Fruit fly (Drosophila melanogaster) whole organism, embryonic: Measurements from ENCODE around the gene Bicra.
A peak's percentile ranks its signal among the peaks of the same experiment; 100 is the strongest.

Experiments
- ATbp ChIP-seq: fragments of 200-800 bp; sonication (Bioruptor generic); optimal IDR thresholded peaks from 2 replicates; lab custom pipeline; 2017; ENCODE audit warnings: missing biosample characterization, mild to moderate bottlenecking, missing genetic modification characterization, missing genetic modification reagents
- B-H1 ChIP-seq: fragments of 200-800 bp; sonication (Bioruptor generic); IDR thresholded peaks from 3 replicates; pipeline ENCODE4 v1.3.6; 2022; ENCODE audit warnings: missing biosample characterization, missing genetic modification characterization
- Bgb ChIP-seq: fragments of 200-800 bp; sonication (Bioruptor generic); IDR thresholded peaks from 2 replicates; pipeline ENCODE4 v1.3.6; 2022; ENCODE audit warnings: missing biosample characterization, missing genetic modification characterization; ENCODE audit not compliant: partially characterized antibody
- CG10147 ChIP-seq: fragments of 200-800 bp; sonication (Bioruptor generic); optimal IDR thresholded peaks from 2 replicates; lab custom pipeline; 2019; ENCODE audit warnings: missing biosample characterization, mild to moderate bottlenecking, missing genetic modification characterization, moderate library complexity
- CG10267 ChIP-seq: fragments of 200-800 bp; sonication (Bioruptor generic); optimal IDR thresholded peaks from 2 replicates; lab custom pipeline; 2018; ENCODE audit warnings: missing biosample characterization, mild to moderate bottlenecking, missing genetic modification characterization, moderate library complexity
- CG10543 ChIP-seq: fragments of 200-800 bp; sonication (Bioruptor generic); optimal IDR thresholded peaks from 3 replicates; lab custom pipeline; 2017; ENCODE audit warnings: missing biosample characterization, mild to moderate bottlenecking, missing genetic modification characterization, moderate library complexity
- CG11456 ChIP-seq: fragments of 200-800 bp; sonication (Bioruptor generic); IDR thresholded peaks from 3 replicates; pipeline ENCODE4 v1.3.6; 2022; ENCODE audit warnings: missing biosample characterization, missing genetic modification characterization
- CG12071 ChIP-seq: fragments of 200-800 bp; sonication (Bioruptor generic); optimal IDR thresholded peaks from 3 replicates; lab custom pipeline; 2018; ENCODE audit warnings: missing biosample characterization, mild to moderate bottlenecking, missing genetic modification characterization
- CG13287 ChIP-seq: fragments of 200-800 bp; sonication (Bioruptor generic); IDR thresholded peaks from 2 replicates; pipeline ENCODE4 v1.3.6; 2022; ENCODE audit warnings: missing biosample characterization, missing genetic modification characterization; ENCODE audit not compliant: partially characterized antibody
- CG1647 ChIP-seq: fragments of 200-800 bp; sonication (Bioruptor generic); optimal IDR thresholded peaks from 3 replicates; lab custom pipeline; 2016; ENCODE audit warnings: missing biosample characterization, missing genetic modification characterization
- CG16779 ChIP-seq: fragments of 200-800 bp; sonication (Bioruptor generic); IDR thresholded peaks from 2 replicates; pipeline ENCODE4 v1.3.6; 2022; ENCODE audit warnings: missing biosample characterization, missing genetic modification characterization
- CG18476 ChIP-seq: fragments of 200-800 bp; sonication (Bioruptor generic); optimal IDR thresholded peaks from 2 replicates; lab custom pipeline; 2016; ENCODE audit warnings: missing biosample characterization, mild to moderate bottlenecking, missing genetic modification characterization
- CG31224 ChIP-seq: fragments of 200-800 bp; sonication (Bioruptor generic); IDR thresholded peaks from 2 replicates; pipeline ENCODE4 v1.3.6; 2022; ENCODE audit warnings: missing biosample characterization, missing genetic modification characterization
- CG31441 ChIP-seq: fragments of 200-800 bp; sonication (Bioruptor generic); IDR thresholded peaks from 2 replicates; pipeline ENCODE4 v1.3.6; 2022; ENCODE audit warnings: missing biosample characterization, missing genetic modification characterization
- CG4328 ChIP-seq: fragments of 200-800 bp; sonication (Bioruptor generic); optimal IDR thresholded peaks from 3 replicates; lab custom pipeline; 2017; ENCODE audit warnings: missing biosample characterization, missing genetic modification reagents, missing genetic modification characterization
- CG4404 ChIP-seq: fragments of 200-800 bp; sonication (Bioruptor generic); IDR thresholded peaks from 2 replicates; pipeline ENCODE4 v1.3.6; 2022; ENCODE audit warnings: missing biosample characterization, missing genetic modification characterization
- CG5953 ChIP-seq: fragments of 200-800 bp; sonication (Bioruptor generic); IDR thresholded peaks from 2 replicates; pipeline ENCODE4 v1.3.6; 2022; ENCODE audit warnings: missing biosample characterization, missing genetic modification characterization
- Dref ChIP-seq: fragments of 200-800 bp; sonication (Bioruptor generic); IDR thresholded peaks from 2 replicates; pipeline ENCODE4 v1.3.6; 2022; ENCODE audit warnings: missing biosample characterization, missing genetic modification characterization
- Drgx ChIP-seq: fragments of 200-800 bp; sonication (Bioruptor generic); IDR thresholded peaks from 2 replicates; pipeline ENCODE4 v1.3.6; 2022; ENCODE audit warnings: missing biosample characterization, missing genetic modification characterization
- E2f2 ChIP-seq: fragments of 200-800 bp; sonication (Bioruptor generic); IDR thresholded peaks from 2 replicates; pipeline ENCODE4 v1.3.6; 2022; ENCODE audit warnings: missing biosample characterization, missing genetic modification characterization
- Elba2 ChIP-seq: fragments of 200-800 bp; sonication (Bioruptor generic); optimal IDR thresholded peaks from 3 replicates; lab custom pipeline; 2016; ENCODE audit warnings: missing biosample characterization, missing genetic modification characterization
- Hey ChIP-seq: fragments of 200-800 bp; sonication (Bioruptor generic); optimal IDR thresholded peaks from 3 replicates; lab custom pipeline; 2018; ENCODE audit warnings: missing biosample characterization, mild to moderate bottlenecking, missing genetic modification characterization
- Hr3 ChIP-seq: fragments of 200-800 bp; sonication (Bioruptor generic); optimal IDR thresholded peaks from 3 replicates; lab custom pipeline; 2016; ENCODE audit warnings: missing biosample characterization, missing genetic modification characterization
- Hr39 ChIP-seq: fragments of >200 bp; optimal IDR thresholded peaks from 2 replicates; lab custom pipeline; 2017
- MESR4 ChIP-seq: fragments of 200-800 bp; sonication (Bioruptor generic); optimal IDR thresholded peaks from 2 replicates; lab custom pipeline; 2018; ENCODE audit warnings: missing biosample characterization, mild to moderate bottlenecking, missing genetic modification characterization, moderate library complexity
- Mes4 ChIP-seq: fragments of 200-800 bp; sonication (Bioruptor generic); optimal IDR thresholded peaks from 2 replicates; lab custom pipeline; 2016; ENCODE audit warnings: missing biosample characterization, missing genetic modification characterization
- NK7.1 ChIP-seq: fragments of 200-800 bp; sonication (Bioruptor generic); optimal IDR thresholded peaks from 3 replicates; lab custom pipeline; 2016; ENCODE audit warnings: missing biosample characterization, missing genetic modification characterization
- Six4 ChIP-seq: fragments of 200-800 bp; sonication (Bioruptor generic); optimal IDR thresholded peaks from 2 replicates; lab custom pipeline; 2016; ENCODE audit warnings: missing biosample characterization, missing genetic modification characterization
- Spps ChIP-seq: fragments of 200-800 bp; sonication (Bioruptor generic); optimal IDR thresholded peaks from 2 replicates; lab custom pipeline; 2018; ENCODE audit warnings: missing biosample characterization, mild to moderate bottlenecking, missing genetic modification characterization
- YL-1 ChIP-seq: fragments of 200-800 bp; sonication (Bioruptor generic); optimal IDR thresholded peaks from 3 replicates; lab custom pipeline; 2017; ENCODE audit warnings: missing biosample characterization, mild to moderate bottlenecking, missing genetic modification characterization
- bigmax ChIP-seq: fragments of 200-800 bp; sonication (Bioruptor generic); optimal IDR thresholded peaks from 2 replicates; lab custom pipeline; 2018; ENCODE audit warnings: missing biosample characterization, mild to moderate bottlenecking, missing genetic modification characterization
- dm ChIP-seq: fragments of 200-800 bp; sonication (Bioruptor generic); optimal IDR thresholded peaks from 3 replicates; lab custom pipeline; 2016; ENCODE audit warnings: missing biosample characterization, missing genetic modification characterization
- ems ChIP-seq: fragments of 200-800 bp; sonication (Bioruptor generic); optimal IDR thresholded peaks from 3 replicates; lab custom pipeline; 2016; ENCODE audit warnings: missing biosample characterization, missing genetic modification characterization
- ftz-f1 ChIP-seq: fragments of 200-800 bp; sonication (Bioruptor generic); optimal IDR thresholded peaks from 2 replicates; lab custom pipeline; 2016; ENCODE audit warnings: missing biosample characterization, missing genetic modification characterization
- gcm ChIP-seq: fragments of 200-800 bp; sonication (Bioruptor generic); optimal IDR thresholded peaks from 2 replicates; lab custom pipeline; 2019; ENCODE audit warnings: missing biosample characterization, mild to moderate bottlenecking, missing genetic modification characterization, moderate library complexity
- gsb-n ChIP-seq: fragments of 200-800 bp; sonication (Bioruptor generic); optimal IDR thresholded peaks from 3 replicates; lab custom pipeline; 2018; ENCODE audit warnings: missing biosample characterization, mild to moderate bottlenecking, missing genetic modification characterization
- hb ChIP-seq: fragments of 200-800 bp; sonication (Bioruptor generic); IDR thresholded peaks from 3 replicates; pipeline ENCODE4 v1.3.6; 2022; ENCODE audit warnings: missing biosample characterization, missing genetic modification characterization; ENCODE audit not compliant: partially characterized antibody
- hkb ChIP-seq, 2 experiments: fragments of 200-800 bp in 1 of 2; fragments of >200 bp in 1 of 2; sonication (Bioruptor generic) in 1 of 2; IDR thresholded peaks in 1 of 2; optimal IDR thresholded peaks in 1 of 2; 2 replicates each; pipeline versions ENCODE4 v1.3.6 to Lab custom; 2017 to 2022; ENCODE audit warnings: missing biosample characterization in 1 of 2, missing genetic modification characterization in 1 of 2
- jing ChIP-seq: fragments of 200-800 bp; sonication (Bioruptor generic); optimal IDR thresholded peaks from 2 replicates; lab custom pipeline; 2018; ENCODE audit warnings: missing biosample characterization, mild to moderate bottlenecking, missing genetic modification characterization
- kah ChIP-seq: fragments of 200-800 bp; sonication (Bioruptor generic); optimal IDR thresholded peaks from 2 replicates; lab custom pipeline; 2018; ENCODE audit warnings: missing biosample characterization, mild to moderate bottlenecking, missing genetic modification characterization
- kni ChIP-seq: fragments of 200-800 bp; sonication (Bioruptor generic); optimal IDR thresholded peaks from 3 replicates; lab custom pipeline; 2017; ENCODE audit warnings: mild to moderate bottlenecking, missing biosample characterization, missing genetic modification reagents, missing genetic modification characterization
- mam ChIP-seq: fragments of 200-800 bp; sonication (Bioruptor generic); optimal IDR thresholded peaks from 3 replicates; lab custom pipeline; 2016; ENCODE audit warnings: missing biosample characterization, missing genetic modification characterization
- oc ChIP-seq: fragments of 200-800 bp; sonication (Bioruptor generic); optimal IDR thresholded peaks from 2 replicates; lab custom pipeline; 2018; ENCODE audit warnings: missing biosample characterization, mild to moderate bottlenecking, missing genetic modification characterization, moderate library complexity
- run ChIP-seq: fragments of 200-800 bp; sonication (Bioruptor generic); optimal IDR thresholded peaks from 3 replicates; lab custom pipeline; 2018; ENCODE audit warnings: missing biosample characterization, mild to moderate bottlenecking, missing genetic modification characterization
- sd ChIP-seq: fragments of 200-800 bp; sonication (Bioruptor generic); optimal IDR thresholded peaks from 3 replicates; lab custom pipeline; 2018; ENCODE audit warnings: missing biosample characterization, mild to moderate bottlenecking, missing genetic modification characterization, moderate library complexity
- sqz ChIP-seq: fragments of 200-800 bp; sonication (Bioruptor generic); optimal IDR thresholded peaks from 3 replicates; lab custom pipeline; 2018; ENCODE audit warnings: missing biosample characterization, mild to moderate bottlenecking, missing genetic modification characterization
- ssp ChIP-seq: fragments of 200-800 bp; sonication (Bioruptor generic); IDR thresholded peaks from 2 replicates; pipeline ENCODE4 v1.3.6; 2022; ENCODE audit warnings: missing biosample characterization, missing genetic modification characterization
- sug ChIP-seq: fragments of 200-800 bp; optimal IDR thresholded peaks from 2 replicates; lab custom pipeline; 2019; ENCODE audit warnings: missing biosample characterization, mild to moderate bottlenecking, missing genetic modification characterization, moderate library complexity
- tin ChIP-seq: fragments of 200-800 bp; sonication (Bioruptor generic); optimal IDR thresholded peaks from 3 replicates; lab custom pipeline; 2016; ENCODE audit warnings: missing biosample characterization, missing genetic modification characterization
- unc-4 ChIP-seq: fragments of 200-800 bp; sonication (Bioruptor generic); IDR thresholded peaks from 2 replicates; pipeline ENCODE4 v1.3.6; 2022; ENCODE audit warnings: missing biosample characterization, missing genetic modification characterization; ENCODE audit not compliant: partially characterized antibody
- wdn ChIP-seq: fragments of 200-800 bp; sonication (Bioruptor generic); IDR thresholded peaks from 2 replicates; pipeline ENCODE4 v1.3.6; 2022; ENCODE audit warnings: missing biosample characterization, missing genetic modification characterization

The Bicra gene

dm6 chr3R:29148072-29148471 is 85.2 kb downstream of the Bicra start, which contains the start of the genes CG11882 and Pglym78 (continued):
- TF ChIP-seq NK7.1 (GFP tag; lab: Kevin White, UChicago) (no peak), CG12071 (GFP tag; lab: Kevin White, UChicago) (no peak), MESR4 (GFP tag; lab: Kevin White, UChicago) (peak; percentile 88), kah (GFP tag; lab: Kevin White, UChicago) (peak; percentile 82), oc (no peak), CG10267 (tag; lab: Kevin White, UChicago) (peak; percentile 36), CG11456 (GFP tag; lab: Robert Waterston, UW) (peak; percentile 68; the same call in 2 of the 3 replicates), Hey (tag; lab: Kevin White, UChicago) (no peak), B-H1 (GFP tag; lab: Robert Waterston, UW) (no peak), Spps (tag; lab: Kevin White, UChicago) (no peak), ems (GFP tag; lab: Kevin White, UChicago) (no peak), CG1647 (GFP tag; lab: Kevin White, UChicago) (peak; percentile 36), tin (GFP tag; lab: Kevin White, UChicago) (peak; percentile 45), CG10543 (GFP tag; lab: Kevin White, UChicago) (peak; percentile 42), Mes4 (GFP tag; lab: Kevin White, UChicago) (peak; percentile 12), gsb-n (tag; lab: Kevin White, UChicago) (no peak), mam (peak; percentile 72), ftz-f1 (GFP tag; lab: Kevin White, UChicago) (peak; percentile 100), Drgx (GFP tag; lab: Robert Waterston, UW) (peak; percentile 37; the same call in 1 of the 2 replicates), Six4 (peak; percentile 17), Bgb (peak; percentile 62; the same call in 1 of the 2 replicates), Hr3 (GFP tag; lab: Kevin White, UChicago) (peak; percentile 81), CG13287 (GFP tag; lab: Robert Waterston, UW) (peak; percentile 78), hkb (optimal IDR thresholded peaks at IDR 0.05; lab: Kevin White, UChicago) (no peak), hkb (GFP tag; IDR thresholded peaks at IDR 0.05; lab: Robert Waterston, UW) (no peak; the same call in 1 of the 2 replicates), E2f2 (peak; percentile 88), Hr39 (no peak), CG31224 (GFP tag; lab: Robert Waterston, UW) (no peak), YL-1 (peak; percentile 94), dm (peak; percentile 51), wdn (GFP tag; lab: Robert Waterston, UW) (peak; percentile 41; the same call in 1 of the 2 replicates), CG31441 (GFP tag; lab: Robert Waterston, UW) (no peak), CG4404 (no peak), gcm (GFP tag; lab: Kevin White, UChicago) (peak; percentile 9), sug (tag; lab: Kevin White, UChicago) (peak; percentile 73), unc-4 (GFP tag; lab: Robert Waterston, UW) (peak; percentile 65), sd (no peak), CG4328 (no peak), kni (peak; percentile 12), CG5953 (GFP tag; lab: Robert Waterston, UW) (no peak), ssp (GFP tag; lab: Robert Waterston, UW) (peak; percentile 35; the same call in 1 of the 2 replicates), CG16779 (GFP tag; lab: Robert Waterston, UW) (no peak), CG10147 (GFP tag; lab: Kevin White, UChicago) (no peak), Elba2 (peak; percentile 81), ATbp (no peak), run (no peak), hb (GFP tag; lab: Robert Waterston, UW) (no peak), jing (GFP tag; lab: Kevin White, UChicago) (no peak), bigmax (GFP tag; lab: Kevin White, UChicago) (peak; percentile 4), CG18476 (GFP tag; lab: Kevin White, UChicago) (no peak), Dref (GFP tag; lab: Robert Waterston, UW) (peak; percentile 81), sqz (GFP tag; lab: Kevin White, UChicago) (no peak)
